Worm (Caenorhabditis elegans) whole organism, early embryonic: ENCODE data around the gene sahd-1.

ENCODE experiments used
- F13C5.2 ChIP-seq: sonication (generic microtip); optimal IDR thresholded peaks from 2 replicates; lab custom pipeline; 2017; ENCODE audit warnings: mild to moderate bottlenecking, missing genetic modification characterization, inconsistent platforms, missing compliant biosample characterization
- pes-1 ChIP-seq: fragments of 200-800 bp; sonication (Bioruptor generic); IDR thresholded peaks from 2 replicates; pipeline ENCODE4 v1.3.6; 2022; ENCODE audit warnings: missing genetic modification reagents, missing genetic modification characterization, missing compliant biosample characterization

DNA sequence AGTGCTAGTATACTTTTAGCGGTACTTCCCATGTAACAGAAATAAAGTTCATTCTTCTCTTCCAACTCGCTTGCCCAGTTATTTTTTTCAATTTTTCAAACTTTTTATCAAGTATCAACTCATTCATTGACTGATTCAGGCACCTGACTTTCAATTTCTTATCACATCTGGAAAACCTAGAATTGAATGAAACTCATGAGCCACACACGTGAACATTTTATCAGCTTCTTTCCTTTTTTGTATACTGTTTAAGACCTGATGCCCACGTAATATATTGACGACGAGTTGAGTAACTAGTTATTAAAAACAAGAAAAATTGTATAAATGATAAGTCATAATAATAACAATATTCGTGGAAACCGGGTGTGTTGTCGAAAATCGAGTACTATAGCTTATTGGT, 38.8 kb upstream of the sahd-1 start:
- TF ChIP-seq pes-1 (GFP tag; lab: Robert Waterston, UW): no peak
- no peak for TF ChIP-seq F13C5.2 (tag; lab: Kevin White, UChicago)
